Worm (Caenorhabditis elegans) whole organism, young adult: ENCODE measurements around the gene F20D6.2.

ENCODE experiments used
- F33H1.4 ChIP-seq: fragments of 200-800 bp; sonication (Bioruptor generic); IDR thresholded peaks from 2 replicates; pipeline ENCODE4 v1.3.6; 2022; ENCODE audit warnings: missing genetic modification reagents, missing genetic modification characterization, missing compliant biosample characterization
- attf-5 ChIP-seq: fragments of 200-800 bp; sonication (Bioruptor generic); optimal IDR thresholded peaks from 2 replicates; lab custom pipeline; 2018; ENCODE audit warnings: mild to moderate bottlenecking, missing genetic modification characterization, missing compliant biosample characterization
- cebp-1 ChIP-seq, 2 experiments: fragments of 200-800 bp in 1 of 2; sonication (Bioruptor generic) in 1 of 2; sonication (generic microtip) in 1 of 2; IDR thresholded peaks in 1 of 2; optimal IDR thresholded peaks in 1 of 2; 2 replicates each; pipeline versions ENCODE4 v1.3.6 to Lab custom; 2017 to 2022; ENCODE audit warnings: missing compliant biosample characterization in 2 of 2, missing genetic modification characterization in 2 of 2, mild to moderate bottlenecking in 1 of 2, missing genetic modification reagents in 1 of 2, moderate library complexity in 1 of 2
- ceh-91 ChIP-seq: fragments of 200-800 bp; sonication (Bioruptor generic); IDR thresholded peaks from 2 replicates; pipeline ENCODE4 v1.3.6; 2022; ENCODE audit warnings: missing genetic modification reagents, missing genetic modification characterization, missing compliant biosample characterization
- dpl-1 ChIP-seq: fragments of 150-350 bp; optimal IDR thresholded peaks from 2 replicates; lab custom pipeline; 2014; ENCODE audit warnings: missing biosample characterization, missing genetic modification reagents, missing genetic modification characterization
- lin-35 ChIP-seq, 3 experiments: fragments of 150-350 bp in 2 of 3; sonication (generic microtip) in 1 of 3; optimal IDR thresholded peaks; 2 replicates each; lab custom pipeline; 2014 to 2018; ENCODE audit warnings: missing biosample characterization in 3 of 3, missing genetic modification characterization in 3 of 3, missing genetic modification reagents in 3 of 3
- lsy-27 ChIP-seq: sonication (generic microtip); optimal IDR thresholded peaks from 2 replicates; lab custom pipeline; 2017; ENCODE audit warnings: missing genetic modification characterization, mild to moderate bottlenecking, missing compliant biosample characterization, antibody characterized with exemption, missing genotype, borderline replicate concordance; ENCODE audit not compliant: insufficient read depth
- nfya-1 ChIP-seq: sonication (generic microtip); optimal IDR thresholded peaks from 2 replicates; lab custom pipeline; 2017; ENCODE audit warnings: antibody characterized with exemption, missing compliant biosample characterization, missing genetic modification characterization, borderline replicate concordance; ENCODE audit not compliant: insufficient read depth
- nhr-80 ChIP-seq: sonication (generic microtip); optimal IDR thresholded peaks from 2 replicates; lab custom pipeline; 2016; ENCODE audit warnings: missing genetic modification characterization, missing compliant biosample characterization
- snpc-4 ChIP-seq, 5 experiments: fragments of 150-350 bp in 1 of 5; sonication (generic microtip) in 4 of 5; optimal IDR thresholded peaks; 2 replicates each; lab custom pipeline; 2014 to 2018; ENCODE audit warnings: missing genetic modification characterization in 5 of 5, missing biosample characterization in 3 of 5, antibody characterized with exemption in 2 of 5, mild to moderate bottlenecking in 2 of 5, missing compliant biosample characterization in 2 of 5, missing genotype in 2 of 5, moderate library complexity in 2 of 5, missing genetic modification reagents in 1 of 5
- unc-130 ChIP-seq: sonication (generic microtip); optimal IDR thresholded peaks from 2 replicates; lab custom pipeline; 2016; ENCODE audit warnings: missing genetic modification reagents, missing genetic modification characterization, missing compliant biosample characterization

- TF ChIP-seq nhr-80 = no peak
- no peak for TF ChIP-seq lin-35 (GFP tag; optimal IDR thresholded peaks at IDR 0.05; lab: Kevin White, UChicago)
- no peak for TF ChIP-seq snpc-4 (GFP tag; optimal IDR thresholded peaks at IDR 0.05; lab: Kevin White, UChicago)
- TF ChIP-seq snpc-4 (tag; optimal IDR thresholded peaks at IDR 0.05; lab: Kevin White, UChicago) = no peak
- no peak for TF ChIP-seq ceh-91 (GFP tag; lab: Robert Waterston, UW)
- TF ChIP-seq dpl-1 (GFP tag; lab: Kevin White, UChicago) = no peak
- no peak for TF ChIP-seq F33H1.4 (GFP tag; lab: Robert Waterston, UW)
- no peak for TF ChIP-seq cebp-1 (GFP tag; IDR thresholded peaks at IDR 0.05; lab: Robert Waterston, UW)
- no peak for TF ChIP-seq cebp-1 (tag; optimal IDR thresholded peaks at IDR 0.05; lab: Kevin White, UChicago)
- no peak for TF ChIP-seq nfya-1 (tag; lab: Kevin White, UChicago)
- TF ChIP-seq unc-130 (GFP tag; lab: Kevin White, UChicago) = no peak
- no peak for TF ChIP-seq attf-5
- TF ChIP-seq lsy-27 = no peak
Observed at ce11 chrV:8157446-8157845, 28.4 kb upstream of the F20D6.2 start, which contains the start of gene sul-2.
